Worm (Caenorhabditis elegans) whole organism, L3 larva: ENCODE data around the gene K10B4.3.

ENCODE experiments used
- lin-39 ChIP-seq: fragments of 150-350 bp; optimal IDR thresholded peaks from 2 replicates; lab custom pipeline; 2018; ENCODE audit warnings: missing biosample characterization, missing genetic modification reagents, missing genetic modification characterization
- unc-39 ChIP-seq: sonication (generic microtip); optimal IDR thresholded peaks from 4 replicates; lab custom pipeline; 2017; ENCODE audit warnings: missing biosample characterization, missing genetic modification characterization

ce11 chrII:105327-105882 is 15.6 kb downstream of the K10B4.3 start:
- TF ChIP-seq unc-39 (tag; lab: Kevin White, UChicago) = no peak
- TF ChIP-seq lin-39 (tag; lab: Kevin White, UChicago) = no peak
